Fruit fly (Drosophila melanogaster): ENCODE data around the gene CG42371.

CG42371 gene

dm6 chr2L:2195328-2195727 is 21.7 kb downstream of the CG42371 start:
- TF ChIP-seq pan (optimal IDR thresholded peaks at IDR 0.05) (no peak), Dll (optimal IDR thresholded peaks at IDR 0.05) (no peak), psq (optimal IDR thresholded peaks at IDR 0.05) (no peak), EcR (GFP tag; optimal IDR thresholded peaks at IDR 0.05) (no peak), usp (GFP tag; optimal IDR thresholded peaks at IDR 0.05) (no peak), CG8478 (optimal IDR thresholded peaks at IDR 0.05) (no peak)

DNA sequence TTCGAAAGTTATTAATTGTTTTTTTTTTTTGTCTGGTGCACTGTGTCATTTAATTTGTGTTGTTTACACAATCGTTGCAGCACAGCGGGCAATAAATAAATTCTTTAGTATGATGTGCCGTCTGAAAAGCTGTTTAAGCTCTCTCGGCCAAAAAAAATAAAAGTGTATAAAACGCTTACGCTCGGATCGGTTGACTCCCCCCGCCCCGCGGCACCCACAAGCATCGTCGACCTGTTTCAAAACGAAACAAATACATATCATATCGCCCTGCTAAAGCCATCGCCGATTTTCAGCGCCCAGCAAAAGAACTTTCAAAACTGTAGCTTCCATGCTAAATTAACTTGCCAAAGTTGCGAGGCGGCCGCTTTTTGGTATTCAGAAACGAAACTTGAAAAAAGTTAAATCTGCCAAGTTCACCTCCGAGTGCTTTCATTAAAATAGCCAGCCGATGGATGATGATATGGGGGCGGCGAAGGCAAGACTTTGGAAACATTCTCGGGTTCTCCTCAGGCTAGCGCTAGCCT is 22.7 kb downstream of the CG42371 start:
- TF ChIP-seq EcR (GFP tag; optimal IDR thresholded peaks at IDR 0.05), result peak in 1 of 2 experiments; percentile 31
- TF ChIP-seq pan (optimal IDR thresholded peaks at IDR 0.05), result no peak

dm6 chr2L:2193357-2193780 is 23.7 kb downstream of the CG42371 start:
- TF ChIP-seq Dll (optimal IDR thresholded peaks at IDR 0.05) (peak; percentile 38), pan (optimal IDR thresholded peaks at IDR 0.05) (no peak), EcR (GFP tag; optimal IDR thresholded peaks at IDR 0.05) (peak; percentile 25 to 69), psq (optimal IDR thresholded peaks at IDR 0.05) (no peak), usp (GFP tag; optimal IDR thresholded peaks at IDR 0.05) (no peak), CG8478 (optimal IDR thresholded peaks at IDR 0.05) (peak; percentile 50)

DNA sequence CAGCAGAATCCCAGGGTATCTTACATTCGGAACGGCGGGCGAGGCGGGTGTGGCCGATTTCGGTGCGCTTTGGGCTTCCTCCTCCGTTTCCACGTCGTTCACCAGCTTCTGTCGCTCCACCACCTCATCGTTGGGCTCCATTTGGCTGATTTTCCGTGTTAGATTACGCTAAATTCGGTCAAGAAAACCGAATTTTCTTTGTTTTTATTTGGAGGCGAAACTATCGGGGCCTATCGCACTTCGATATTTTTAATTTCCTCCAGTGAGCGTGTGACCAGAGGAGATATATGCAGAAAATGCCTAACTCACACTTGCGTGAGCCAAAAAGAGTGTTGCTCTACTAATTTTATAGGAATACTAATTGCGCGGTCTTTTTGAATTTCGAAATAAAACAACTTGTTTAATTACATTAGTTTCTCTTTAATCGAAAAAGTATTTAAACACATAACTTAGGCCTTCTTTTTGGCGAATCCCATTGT is 24.9 kb downstream of the CG42371 start, which contains the start of gene CG10874:
Gene CG10874 (minus strand): TSS at position 264 of the 479 bp plus-strand sequence.
- TF ChIP-seq usp (GFP tag; optimal IDR thresholded peaks at IDR 0.05), result no peak
- no peak for TF ChIP-seq pan (optimal IDR thresholded peaks at IDR 0.05)
- TF ChIP-seq CG8478 (optimal IDR thresholded peaks at IDR 0.05), result no peak
- TF ChIP-seq Dll (optimal IDR thresholded peaks at IDR 0.05), result no peak
- no peak for TF ChIP-seq psq (optimal IDR thresholded peaks at IDR 0.05)
- no peak for TF ChIP-seq EcR (GFP tag; optimal IDR thresholded peaks at IDR 0.05)

- no peak for TF ChIP-seq usp (GFP tag; optimal IDR thresholded peaks at IDR 0.05)
- no peak for TF ChIP-seq CG8478 (optimal IDR thresholded peaks at IDR 0.05)
- no peak for TF ChIP-seq psq (optimal IDR thresholded peaks at IDR 0.05)
- no peak for TF ChIP-seq pan (optimal IDR thresholded peaks at IDR 0.05)
- no peak for TF ChIP-seq Dll (optimal IDR thresholded peaks at IDR 0.05)
Measured at dm6 chr2L:2191404-2191803, 25.6 kb downstream of the CG42371 start.

- TF ChIP-seq CG8478 (optimal IDR thresholded peaks at IDR 0.05) (no peak), usp (GFP tag; optimal IDR thresholded peaks at IDR 0.05) (no peak), Dll (optimal IDR thresholded peaks at IDR 0.05) (no peak), psq (optimal IDR thresholded peaks at IDR 0.05) (no peak), pan (optimal IDR thresholded peaks at IDR 0.05) (no peak), EcR (GFP tag; optimal IDR thresholded peaks at IDR 0.05) (no peak)
Measured at dm6 chr2L:2190684-2191083, 26.4 kb downstream of the CG42371 start.

- no peak for TF ChIP-seq usp (GFP tag; optimal IDR thresholded peaks at IDR 0.05)
- TF ChIP-seq psq (optimal IDR thresholded peaks at IDR 0.05), result no peak
- no peak for TF ChIP-seq pan (optimal IDR thresholded peaks at IDR 0.05)
- TF ChIP-seq EcR (GFP tag; optimal IDR thresholded peaks at IDR 0.05), result no peak
- TF ChIP-seq CG8478 (optimal IDR thresholded peaks at IDR 0.05), result no peak
- no peak for TF ChIP-seq Dll (optimal IDR thresholded peaks at IDR 0.05)
Measured at dm6 chr2L:2189100-2189499, 27.9 kb downstream of the CG42371 start.

DNA sequence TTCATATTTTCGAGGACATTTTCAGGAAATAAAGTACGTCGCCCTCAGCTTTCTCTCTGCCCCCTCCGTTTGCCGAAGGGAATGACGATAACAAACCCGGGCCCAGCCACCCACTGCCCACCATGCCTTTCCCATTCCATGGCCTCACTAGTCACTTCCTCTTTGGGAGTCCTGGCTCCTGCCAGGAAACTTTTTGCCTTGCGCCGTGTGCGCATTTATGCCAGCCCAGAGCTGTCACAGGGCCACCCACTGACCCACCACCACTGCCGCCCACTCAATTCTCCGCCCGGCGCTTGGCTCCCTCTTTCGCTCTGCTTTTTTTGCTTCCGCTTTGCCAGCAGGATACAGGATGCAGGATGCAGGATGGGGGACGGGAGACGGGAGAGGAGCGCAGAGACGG is 29.6 kb downstream of the CG42371 start:
- TF ChIP-seq usp (GFP tag; optimal IDR thresholded peaks at IDR 0.05) (no peak), pan (optimal IDR thresholded peaks at IDR 0.05) (no peak), EcR (GFP tag; optimal IDR thresholded peaks at IDR 0.05) (no peak), CG8478 (optimal IDR thresholded peaks at IDR 0.05) (no peak), psq (optimal IDR thresholded peaks at IDR 0.05) (no peak), Dll (optimal IDR thresholded peaks at IDR 0.05) (no peak)

DNA sequence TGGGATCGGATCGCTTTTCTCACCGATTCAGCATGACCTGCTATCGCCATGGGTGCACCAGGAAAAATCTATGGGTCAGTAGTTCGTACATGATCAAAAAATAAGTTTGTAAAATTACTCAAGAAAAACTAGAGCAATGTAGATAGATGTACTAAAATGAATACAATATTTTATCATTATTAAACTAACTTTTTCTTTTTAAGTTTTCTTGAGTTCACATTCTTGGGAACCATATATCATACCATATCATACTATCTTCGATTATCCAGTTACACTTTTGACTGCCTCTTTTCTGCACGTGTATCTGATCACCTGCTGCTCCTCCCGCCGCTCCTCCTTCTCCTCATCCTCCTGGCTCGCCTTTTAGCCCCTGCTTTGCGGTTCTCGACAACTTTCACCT is 31.7 kb downstream of the CG42371 start:
- TF ChIP-seq usp (GFP tag; optimal IDR thresholded peaks at IDR 0.05) (no peak), psq (optimal IDR thresholded peaks at IDR 0.05) (no peak), Dll (optimal IDR thresholded peaks at IDR 0.05) (no peak), pan (optimal IDR thresholded peaks at IDR 0.05) (no peak), CG8478 (optimal IDR thresholded peaks at IDR 0.05) (no peak), EcR (GFP tag; optimal IDR thresholded peaks at IDR 0.05) (no peak)

- TF ChIP-seq CG8478 (optimal IDR thresholded peaks at IDR 0.05) (no peak), Dll (optimal IDR thresholded peaks at IDR 0.05) (no peak), usp (GFP tag; optimal IDR thresholded peaks at IDR 0.05) (no peak), EcR (GFP tag; optimal IDR thresholded peaks at IDR 0.05) (no peak), psq (optimal IDR thresholded peaks at IDR 0.05) (no peak), pan (optimal IDR thresholded peaks at IDR 0.05) (no peak)
Measured at dm6 chr2L:2184659-2185058, 32.4 kb downstream of the CG42371 start.

DNA sequence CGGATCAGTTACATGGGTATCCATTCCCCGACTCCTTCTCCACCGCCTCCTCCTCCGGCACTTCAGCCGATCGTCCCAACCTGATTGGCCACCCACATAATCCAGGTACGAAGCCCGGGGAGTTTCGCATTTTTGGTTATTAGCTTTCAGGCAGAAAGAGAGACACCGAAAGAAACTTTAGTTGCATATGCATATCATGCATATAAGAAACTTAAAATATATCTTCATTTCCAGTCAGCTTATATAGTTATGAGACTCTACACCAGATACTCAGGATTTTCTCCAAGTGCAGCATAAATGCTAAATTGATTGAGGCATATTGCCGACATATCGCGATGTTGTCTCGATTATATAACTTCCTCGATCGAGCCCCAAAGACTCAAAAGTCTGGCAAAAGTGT is 32.9 kb downstream of the CG42371 start:
- TF ChIP-seq usp (GFP tag; optimal IDR thresholded peaks at IDR 0.05) (no peak), psq (optimal IDR thresholded peaks at IDR 0.05) (no peak), CG8478 (optimal IDR thresholded peaks at IDR 0.05) (no peak), pan (optimal IDR thresholded peaks at IDR 0.05) (no peak), Dll (optimal IDR thresholded peaks at IDR 0.05) (no peak), EcR (GFP tag; optimal IDR thresholded peaks at IDR 0.05) (no peak)

dm6 chr2L:2182735-2183340 is 34.2 kb downstream of the CG42371 start:
- TF ChIP-seq CG8478 (optimal IDR thresholded peaks at IDR 0.05), result no peak
- TF ChIP-seq EcR (GFP tag; optimal IDR thresholded peaks at IDR 0.05), result no peak
- no peak for TF ChIP-seq usp (GFP tag; optimal IDR thresholded peaks at IDR 0.05)
- TF ChIP-seq pan (optimal IDR thresholded peaks at IDR 0.05), result no peak
- TF ChIP-seq Dll (optimal IDR thresholded peaks at IDR 0.05), result no peak
- TF ChIP-seq psq (optimal IDR thresholded peaks at IDR 0.05), result no peak

Data from whole organism.